Fruit fly (Drosophila melanogaster) whole organism, embryonic: Measurements from ENCODE around the gene CG31445.

Experiments used
- Adf1 ChIP-seq: fragments of 200-800 bp; sonication (Bioruptor generic); IDR thresholded peaks from 2 replicates; pipeline ENCODE4 v1.3.6; 2022; ENCODE audit warnings: missing biosample characterization, missing genetic modification characterization
- BtbVII ChIP-seq: fragments of 200-800 bp; sonication (Bioruptor generic); optimal IDR thresholded peaks from 3 replicates; lab custom pipeline; 2017; ENCODE audit warnings: missing biosample characterization, mild to moderate bottlenecking, missing genetic modification characterization
- CG10321 ChIP-seq: fragments of 200-800 bp; sonication (Bioruptor generic); IDR thresholded peaks from 2 replicates; pipeline ENCODE4 v1.3.6; 2022; ENCODE audit warnings: missing biosample characterization, missing genetic modification characterization
- CG11398 ChIP-seq: fragments of 200-800 bp; sonication (Bioruptor generic); optimal IDR thresholded peaks from 2 replicates; lab custom pipeline; 2016; ENCODE audit warnings: missing biosample characterization, missing genetic modification characterization
- CG11504 ChIP-seq: fragments of 200-800 bp; sonication (Bioruptor generic); optimal IDR thresholded peaks from 3 replicates; lab custom pipeline; 2019; ENCODE audit warnings: missing biosample characterization, mild to moderate bottlenecking, missing genetic modification characterization, moderate library complexity
- CG13424 ChIP-seq: fragments of 200-800 bp; sonication (Bioruptor generic); optimal IDR thresholded peaks from 2 replicates; lab custom pipeline; 2019; ENCODE audit warnings: missing biosample characterization, mild to moderate bottlenecking, missing genetic modification characterization, moderate library complexity
- CG14050 ChIP-seq: fragments of 200-800 bp; sonication (Bioruptor generic); IDR thresholded peaks from 3 replicates; pipeline ENCODE4 v1.3.6; 2022; ENCODE audit warnings: missing biosample characterization, missing genetic modification characterization
- CG17568 ChIP-seq: fragments of 200-800 bp; sonication (Bioruptor generic); optimal IDR thresholded peaks from 2 replicates; lab custom pipeline; 2018; ENCODE audit warnings: missing biosample characterization, mild to moderate bottlenecking, missing genetic modification characterization, moderate library complexity
- CG1792 ChIP-seq: fragments of 200-800 bp; sonication (Bioruptor generic); optimal IDR thresholded peaks from 2 replicates; lab custom pipeline; 2016; ENCODE audit warnings: missing biosample characterization, missing genetic modification characterization
- CG18599 ChIP-seq: fragments of 200-800 bp; sonication (Bioruptor generic); optimal IDR thresholded peaks from 3 replicates; lab custom pipeline; 2017; ENCODE audit warnings: missing biosample characterization, missing genetic modification characterization, mild to moderate bottlenecking, moderate library complexity, missing genetic modification reagents
- CG3065 ChIP-seq: fragments of 200-800 bp; sonication (Bioruptor generic); optimal IDR thresholded peaks from 2 replicates; lab custom pipeline; 2016; ENCODE audit warnings: missing biosample characterization, missing genetic modification characterization
- CG34224 ChIP-seq: fragments of 200-800 bp; sonication (Bioruptor generic); IDR thresholded peaks from 3 replicates; pipeline ENCODE4 v1.3.6; 2022; ENCODE audit warnings: missing biosample characterization, missing genetic modification characterization; ENCODE audit not compliant: partially characterized antibody
- CG3838 ChIP-seq: fragments of 200-800 bp; sonication (Bioruptor generic); optimal IDR thresholded peaks from 3 replicates; lab custom pipeline; 2016; ENCODE audit warnings: missing biosample characterization, missing genetic modification characterization
- CG4328 ChIP-seq: fragments of 200-800 bp; sonication (Bioruptor generic); optimal IDR thresholded peaks from 3 replicates; lab custom pipeline; 2017; ENCODE audit warnings: missing biosample characterization, missing genetic modification reagents, missing genetic modification characterization
- CG4730 ChIP-seq: fragments of 200-800 bp; sonication (Bioruptor generic); IDR thresholded peaks from 2 replicates; pipeline ENCODE4 v1.3.6; 2022; ENCODE audit warnings: missing biosample characterization, missing genetic modification characterization
- CG6175 ChIP-seq: fragments of 200-800 bp; sonication (Bioruptor generic); IDR thresholded peaks from 3 replicates; pipeline ENCODE4 v1.3.6; 2022; ENCODE audit warnings: missing biosample characterization, missing genetic modification characterization
- CG6854 ChIP-seq: fragments of 200-800 bp; sonication (Bioruptor generic); optimal IDR thresholded peaks from 3 replicates; lab custom pipeline; 2017; ENCODE audit warnings: missing biosample characterization, mild to moderate bottlenecking, missing genetic modification characterization
- CG7372 ChIP-seq: fragments of 200-800 bp; sonication (Bioruptor generic); IDR thresholded peaks from 2 replicates; pipeline ENCODE4 v1.3.6; 2022; ENCODE audit warnings: missing biosample characterization, missing genetic modification characterization
- CG7556 ChIP-seq: fragments of 200-800 bp; sonication (Bioruptor generic); optimal IDR thresholded peaks from 2 replicates; lab custom pipeline; 2017; ENCODE audit warnings: missing biosample characterization, mild to moderate bottlenecking, missing genetic modification characterization
- CG7839 ChIP-seq: fragments of 200-800 bp; sonication (Bioruptor generic); optimal IDR thresholded peaks from 3 replicates; lab custom pipeline; 2018; ENCODE audit warnings: missing biosample characterization, mild to moderate bottlenecking, missing genetic modification characterization, moderate library complexity
- CG8290 ChIP-seq, 3 experiments: fragments of 200-800 bp; sonication (Bioruptor generic); optimal IDR thresholded peaks; 2 replicates each; lab custom pipeline; 2016 to 2019; ENCODE audit warnings: missing biosample characterization in 3 of 3, missing genetic modification characterization in 3 of 3, mild to moderate bottlenecking in 2 of 3, moderate library complexity in 1 of 3
- Dip3 ChIP-seq: fragments of 200-800 bp; sonication (Bioruptor generic); optimal IDR thresholded peaks from 3 replicates; lab custom pipeline; 2016; ENCODE audit warnings: missing biosample characterization, missing genetic modification characterization
- Dp ChIP-seq: fragments of 200-800 bp; sonication (Bioruptor generic); optimal IDR thresholded peaks from 2 replicates; lab custom pipeline; 2018; ENCODE audit warnings: missing biosample characterization, mild to moderate bottlenecking, missing genetic modification characterization, moderate library complexity
- HLH3B ChIP-seq: fragments of 200-800 bp; sonication (Bioruptor generic); IDR thresholded peaks from 2 replicates; pipeline ENCODE4 v1.3.6; 2022; ENCODE audit warnings: missing biosample characterization, missing genetic modification characterization
- Hr39 ChIP-seq: fragments of >200 bp; optimal IDR thresholded peaks from 2 replicates; lab custom pipeline; 2017
- PHDP ChIP-seq: fragments of 200-800 bp; sonication (Bioruptor generic); optimal IDR thresholded peaks from 3 replicates; lab custom pipeline; 2018; ENCODE audit warnings: missing biosample characterization, mild to moderate bottlenecking, missing genetic modification characterization, moderate library complexity
- Rx ChIP-seq: fragments of 200-800 bp; sonication (Bioruptor generic); IDR thresholded peaks from 2 replicates; pipeline ENCODE4 v1.3.6; 2022; ENCODE audit warnings: missing biosample characterization, missing genetic modification characterization
- Taf1 ChIP-seq: fragments of 200-800 bp; sonication (Bioruptor generic); IDR thresholded peaks from 2 replicates; pipeline ENCODE4 v1.3.6; 2022; ENCODE audit warnings: missing biosample characterization, missing genetic modification characterization
- Tbp ChIP-seq: fragments of >200 bp; optimal IDR thresholded peaks from 2 replicates; lab custom pipeline; 2018; ENCODE audit warnings: missing biosample characterization, missing genetic modification characterization
- Xrp1 ChIP-seq: fragments of 200-800 bp; sonication (Bioruptor generic); IDR thresholded peaks from 2 replicates; pipeline ENCODE4 v1.3.6; 2022; ENCODE audit warnings: missing biosample characterization, missing genetic modification characterization
- aop ChIP-seq: fragments of 200-800 bp; sonication (Bioruptor generic); IDR thresholded peaks from 2 replicates; pipeline ENCODE4 v1.3.6; 2022; ENCODE audit warnings: missing biosample characterization, missing genetic modification characterization
- ash1 ChIP-seq: fragments of 200-800 bp; sonication (Bioruptor generic); optimal IDR thresholded peaks from 2 replicates; lab custom pipeline; 2018; ENCODE audit warnings: missing biosample characterization, mild to moderate bottlenecking, missing genetic modification characterization
- ato ChIP-seq: fragments of 200-800 bp; sonication (Bioruptor generic); IDR thresholded peaks from 2 replicates; pipeline ENCODE4 v1.3.6; 2022; ENCODE audit warnings: missing biosample characterization, missing genetic modification characterization; ENCODE audit not compliant: partially characterized antibody
- cwo ChIP-seq: fragments of 200-800 bp; sonication (Bioruptor generic); optimal IDR thresholded peaks from 3 replicates; lab custom pipeline; 2017; ENCODE audit warnings: missing biosample characterization, missing genetic modification characterization, mild to moderate bottlenecking, moderate library complexity, missing genetic modification reagents
- danr ChIP-seq: fragments of 200-800 bp; sonication (Bioruptor generic); IDR thresholded peaks from 2 replicates; pipeline ENCODE4 v1.3.6; 2022; ENCODE audit warnings: missing biosample characterization, missing genetic modification characterization
- dysf ChIP-seq: fragments of 200-800 bp; sonication (Bioruptor generic); IDR thresholded peaks from 3 replicates; pipeline ENCODE4 v1.3.6; 2022; ENCODE audit warnings: missing biosample characterization, missing genetic modification characterization
- emc ChIP-seq: fragments of 200-800 bp; sonication (Bioruptor generic); optimal IDR thresholded peaks from 2 replicates; lab custom pipeline; 2016; ENCODE audit warnings: missing biosample characterization, missing genetic modification characterization
- esg ChIP-seq: fragments of 200-800 bp; sonication (Bioruptor generic); conservative IDR thresholded peaks from 2 replicates; pipeline ENCODE4 v1.3.6; 2022; ENCODE audit warnings: missing biosample characterization, missing genetic modification characterization
- exex ChIP-seq: fragments of 200-800 bp; sonication (Bioruptor generic); optimal IDR thresholded peaks from 4 replicates; lab custom pipeline; 2018; ENCODE audit warnings: missing biosample characterization, mild to moderate bottlenecking, missing genetic modification characterization, moderate library complexity
- gro ChIP-seq: fragments of 200-800 bp; sonication (Bioruptor generic); optimal IDR thresholded peaks from 2 replicates; lab custom pipeline; 2016; ENCODE audit warnings: missing biosample characterization, missing genetic modification characterization
- h ChIP-seq: fragments of >200 bp; optimal IDR thresholded peaks from 2 replicates; lab custom pipeline; 2017
- ind ChIP-seq: fragments of 200-800 bp; sonication (Bioruptor generic); optimal IDR thresholded peaks from 3 replicates; lab custom pipeline; 2016; ENCODE audit warnings: missing biosample characterization, missing genetic modification characterization
- kni ChIP-seq: fragments of 200-800 bp; sonication (Bioruptor generic); optimal IDR thresholded peaks from 3 replicates; lab custom pipeline; 2017; ENCODE audit warnings: mild to moderate bottlenecking, missing biosample characterization, missing genetic modification reagents, missing genetic modification characterization
- nau ChIP-seq: fragments of 200-800 bp; sonication (Bioruptor generic); optimal IDR thresholded peaks from 3 replicates; lab custom pipeline; 2017; ENCODE audit warnings: missing biosample characterization, mild to moderate bottlenecking, missing genetic modification characterization, missing genetic modification reagents
- onecut ChIP-seq: fragments of 200-800 bp; sonication (Bioruptor generic); IDR thresholded peaks from 2 replicates; pipeline ENCODE4 v1.3.6; 2022; ENCODE audit warnings: missing biosample characterization, missing genetic modification characterization
- pita ChIP-seq: fragments of 200-800 bp; sonication (Bioruptor generic); optimal IDR thresholded peaks from 2 replicates; lab custom pipeline; 2017; ENCODE audit warnings: missing biosample characterization, mild to moderate bottlenecking, missing genetic modification characterization
- seq ChIP-seq: fragments of 200-800 bp; sonication (Bioruptor generic); IDR thresholded peaks from 2 replicates; pipeline ENCODE4 v1.3.6; 2022; ENCODE audit warnings: missing biosample characterization, missing genetic modification characterization
- stc ChIP-seq: fragments of 200-800 bp; sonication (Bioruptor generic); IDR thresholded peaks from 2 replicates; pipeline ENCODE4 v1.3.6; 2022; ENCODE audit warnings: missing biosample characterization, missing genetic modification characterization
- ttk ChIP-seq: fragments of 200-800 bp; sonication (Bioruptor generic); IDR thresholded peaks from 2 replicates; pipeline ENCODE4 v2.1.2; 2022; ENCODE audit warnings: missing biosample characterization, missing genetic modification characterization
- vfl ChIP-seq: fragments of 200-800 bp; sonication (Bioruptor generic); optimal IDR thresholded peaks from 2 replicates; lab custom pipeline; 2016; ENCODE audit warnings: missing biosample characterization, missing genetic modification characterization

The CG31445 gene

dm6 chr3R:29222891-29223842 is 21.5 kb downstream of the CG31445 start, which contains the start of the genes Cisd2 and Brd8 (continued):
- TF ChIP-seq Dip3, result no peak
- TF ChIP-seq CG6854 (GFP tag; lab: Kevin White, UChicago), result no peak
- TF ChIP-seq CG14050 (GFP tag; lab: Robert Waterston, UW), result no peak
- TF ChIP-seq BtbVII (GFP tag; lab: Kevin White, UChicago), result no peak
- no peak for TF ChIP-seq CG17568 (GFP tag; lab: Kevin White, UChicago)
- peak; percentile 26 for TF ChIP-seq gro (GFP tag; lab: Kevin White, UChicago)
- TF ChIP-seq ind (GFP tag; lab: Kevin White, UChicago), result no peak
- no peak for TF ChIP-seq CG4730 (GFP tag; lab: Robert Waterston, UW)
- TF ChIP-seq CG1792 (GFP tag; lab: Kevin White, UChicago), result no peak
- TF ChIP-seq CG7839 (tag; lab: Kevin White, UChicago), result no peak
- no peak for TF ChIP-seq CG10321 (GFP tag; lab: Robert Waterston, UW)
- no peak for TF ChIP-seq danr
- no peak for TF ChIP-seq ash1 (GFP tag; lab: Kevin White, UChicago)
- TF ChIP-seq CG3065, result no peak
- TF ChIP-seq HLH3B (GFP tag; lab: Robert Waterston, UW), result no peak
- TF ChIP-seq kni (GFP tag; lab: Kevin White, UChicago), result no peak
- TF ChIP-seq esg, result no peak
- peak; percentile 96 for TF ChIP-seq ato (GFP tag; lab: Robert Waterston, UW)
- peak; percentile 54 for TF ChIP-seq Dp (GFP tag; lab: Kevin White, UChicago)
- no peak for TF ChIP-seq CG11398 (GFP tag; lab: Kevin White, UChicago)
- TF ChIP-seq CG7372 (GFP tag; lab: Robert Waterston, UW), result no peak
- no peak for TF ChIP-seq CG18599 (GFP tag; lab: Kevin White, UChicago)
- no peak for TF ChIP-seq stc (GFP tag; lab: Robert Waterston, UW)
- no peak for TF ChIP-seq vfl (GFP tag; lab: Kevin White, UChicago)
- no peak for TF ChIP-seq cwo (GFP tag; lab: Kevin White, UChicago)
- TF ChIP-seq CG8290 (GFP tag; optimal IDR thresholded peaks at IDR 0.05; lab: Kevin White, UChicago), result no peak
- peak in 1 of 2 experiments; percentile 51 for TF ChIP-seq CG8290 (tag; optimal IDR thresholded peaks at IDR 0.05; lab: Kevin White, UChicago)
- no peak for TF ChIP-seq aop (GFP tag; lab: Robert Waterston, UW)
- TF ChIP-seq pita (GFP tag; lab: Kevin White, UChicago), result no peak
- TF ChIP-seq ttk (GFP tag; lab: Robert Waterston, UW), result no peak
- no peak for TF ChIP-seq exex (tag; lab: Kevin White, UChicago)
- TF ChIP-seq Rx (GFP tag; lab: Robert Waterston, UW), result no peak
- TF ChIP-seq CG6175 (GFP tag; lab: Robert Waterston, UW), result no peak
- no peak for TF ChIP-seq CG13424
- TF ChIP-seq Tbp, result no peak
- no peak for TF ChIP-seq emc
- TF ChIP-seq Taf1 (GFP tag; lab: Robert Waterston, UW), result no peak
- no peak for TF ChIP-seq Adf1 (GFP tag; lab: Robert Waterston, UW)
- TF ChIP-seq dysf (GFP tag; lab: Robert Waterston, UW), result no peak
- TF ChIP-seq seq (GFP tag; lab: Robert Waterston, UW), result no peak
- no peak for TF ChIP-seq nau (GFP tag; lab: Kevin White, UChicago)
- no peak for TF ChIP-seq CG3838 (GFP tag; lab: Kevin White, UChicago)
- TF ChIP-seq CG4328 (GFP tag; lab: Kevin White, UChicago), result no peak
- no peak for TF ChIP-seq Hr39 (lab: Kevin White, UChicago)
- TF ChIP-seq CG11504 (tag; lab: Kevin White, UChicago), result no peak
- no peak for TF ChIP-seq Xrp1 (GFP tag; lab: Robert Waterston, UW)
- TF ChIP-seq CG7556 (GFP tag; lab: Kevin White, UChicago), result no peak
- peak; percentile 98 for TF ChIP-seq CG34224 (GFP tag; lab: Robert Waterston, UW)
- TF ChIP-seq onecut (GFP tag; lab: Robert Waterston, UW), result peak; percentile 86
- TF ChIP-seq h, result no peak
- TF ChIP-seq PHDP, result no peak
